Worm (Caenorhabditis elegans) whole organism, L1 larva: ENCODE data around the gene Y57G7A.3.

Source experiments
- ama-1 ChIP-seq: fragments of 150-350 bp; optimal IDR thresholded peaks from 2 replicates; lab custom pipeline; 2014
- grh-1 ChIP-seq: fragments of 200-800 bp; sonication (Bioruptor generic); IDR thresholded peaks from 2 replicates; pipeline ENCODE4 v1.3.6; 2022; ENCODE audit warnings: missing genetic modification reagents, missing genetic modification characterization, missing compliant biosample characterization
- lin-14 ChIP-seq: fragments of 200-800 bp; sonication (Bioruptor generic); optimal IDR thresholded peaks from 2 replicates; lab custom pipeline; 2018; ENCODE audit warnings: mild to moderate bottlenecking, missing genetic modification characterization, moderate library complexity, missing compliant biosample characterization
- lin-39 ChIP-seq: fragments of 150-350 bp; optimal IDR thresholded peaks from 2 replicates; lab custom pipeline; 2014; ENCODE audit warnings: missing biosample characterization, missing genetic modification reagents, missing genetic modification characterization
- mab-9 ChIP-seq: fragments of 200-800 bp; sonication (Bioruptor generic); IDR thresholded peaks from 2 replicates; pipeline ENCODE4 v1.3.6; 2022; ENCODE audit warnings: missing genetic modification reagents, missing genetic modification characterization, missing compliant biosample characterization
- nhr-77 ChIP-seq: fragments of 150-350 bp; optimal IDR thresholded peaks from 2 replicates; lab custom pipeline; 2014; ENCODE audit warnings: missing biosample characterization, missing genetic modification characterization
- nhr-90 ChIP-seq: sonication (generic microtip); optimal IDR thresholded peaks from 2 replicates; lab custom pipeline; 2016; ENCODE audit warnings: mild to moderate bottlenecking, missing genetic modification characterization, missing compliant biosample characterization; ENCODE audit not compliant: poor library complexity
- zag-1 ChIP-seq: fragments of 150-350 bp; optimal IDR thresholded peaks from 2 replicates; lab custom pipeline; 2014; ENCODE audit warnings: missing biosample characterization, missing genetic modification characterization

- TF ChIP-seq nhr-77 (tag; lab: Kevin White, UChicago) = no peak
- no peak for TF ChIP-seq lin-39
- no peak for TF ChIP-seq zag-1
- no peak for TF ChIP-seq mab-9 (GFP tag; lab: Robert Waterston, UW)
- no peak for TF ChIP-seq nhr-90 (tag; lab: Kevin White, UChicago)
- TF ChIP-seq grh-1 (GFP tag; lab: Robert Waterston, UW) = no peak
- no peak for TF ChIP-seq ama-1 (lab: Kevin White, UChicago)
- TF ChIP-seq lin-14 = no peak
Measured at ce11 chrII:1236003-1236402, 49.6 kb upstream of the Y57G7A.3 start.
